Fruit fly (Drosophila melanogaster): Measurements from ENCODE around the gene Trpgamma.

Trpgamma gene

dm6 chr2L:16689800-16690618 is 13.5 kb upstream of the Trpgamma start (continued):
- TF ChIP-seq salr (GFP tag; optimal IDR thresholded peaks at IDR 0.05) (peak; percentile 10 to 55), Met (GFP tag; optimal IDR thresholded peaks at IDR 0.05) (peak; percentile 44), svp (GFP tag) (no peak), Eip78C (GFP tag) (peak; percentile 93), esn (GFP tag; optimal IDR thresholded peaks at IDR 0.05) (peak; percentile 72), fkh (GFP tag; optimal IDR thresholded peaks at IDR 0.05) (no peak), pdm3 (GFP tag; optimal IDR thresholded peaks at IDR 0.05) (peak; percentile 54), lz (GFP tag; optimal IDR thresholded peaks at IDR 0.05) (peak; percentile 61), vri (GFP tag; optimal IDR thresholded peaks at IDR 0.05) (peak; percentile 58), CG6854 (GFP tag; optimal IDR thresholded peaks at IDR 0.05) (no peak), Sox14 (GFP tag; optimal IDR thresholded peaks at IDR 0.05) (peak; percentile 73), Lpt (GFP tag; optimal IDR thresholded peaks at IDR 0.05) (peak; percentile 22), Hr4 (GFP tag; optimal IDR thresholded peaks at IDR 0.05) (peak; percentile 39), Ets21C (GFP tag; optimal IDR thresholded peaks at IDR 0.05) (peak; percentile 54), Smox (GFP tag; optimal IDR thresholded peaks at IDR 0.05) (peak; percentile 71), CG10669 (GFP tag; optimal IDR thresholded peaks at IDR 0.05) (no peak), Eip75B (GFP tag; optimal IDR thresholded peaks at IDR 0.05) (peak; percentile 11), CG11902 (GFP tag; optimal IDR thresholded peaks at IDR 0.05) (no peak), fd59A (GFP tag; optimal IDR thresholded peaks at IDR 0.05) (peak; percentile 42), CG6163 (GFP tag; IDR thresholded peaks at IDR 0.05) (peak; percentile 25; the same call in 1 of the 3 replicates), Sox15 (GFP tag; optimal IDR thresholded peaks at IDR 0.05) (peak; percentile 2), CG3919 (GFP tag; optimal IDR thresholded peaks at IDR 0.05) (peak; percentile 63), CG3032 (tag; optimal IDR thresholded peaks at IDR 0.05) (peak; percentile 9), Sox102F (GFP tag; optimal IDR thresholded peaks at IDR 0.05) (peak; percentile 72), CG6808 (GFP tag; optimal IDR thresholded peaks at IDR 0.05) (peak; percentile 2), Blimp-1 (GFP tag; optimal IDR thresholded peaks at IDR 0.05) (no peak), CG11762 (GFP tag; optimal IDR thresholded peaks at IDR 0.05; ENCODE audit: insufficient read depth) (no peak)

- TF ChIP-seq CG1621 (tag; optimal IDR thresholded peaks at IDR 0.05) = peak; percentile 47
- peak; percentile 68 for TF ChIP-seq Ets96B (tag; optimal IDR thresholded peaks at IDR 0.05)
- TF ChIP-seq CG9139 (GFP tag; optimal IDR thresholded peaks at IDR 0.05) = peak; percentile 57
- TF ChIP-seq Blimp-1 (GFP tag; optimal IDR thresholded peaks at IDR 0.05) = no peak
- peak; percentile 30 for TF ChIP-seq CG7368 (GFP tag; optimal IDR thresholded peaks at IDR 0.05)
- peak; percentile 46 for TF ChIP-seq CG6792 (GFP tag; optimal IDR thresholded peaks at IDR 0.05)
- peak; percentile 76 for TF ChIP-seq CG6808 (GFP tag; optimal IDR thresholded peaks at IDR 0.05)
- peak; percentile 87 for TF ChIP-seq CG8119 (GFP tag; IDR thresholded peaks at IDR 0.05)
- peak; percentile 52 for TF ChIP-seq CG34406 (GFP tag; optimal IDR thresholded peaks at IDR 0.05)
- peak; percentile 94 for TF ChIP-seq Eip78C (GFP tag)
- 0 out of 3 replicates have a peak, but pooled peaks have one; percentile 13 for TF ChIP-seq eg (GFP tag; IDR thresholded peaks at IDR 0.05)
- TF ChIP-seq CG11762 (GFP tag; optimal IDR thresholded peaks at IDR 0.05; ENCODE audit: insufficient read depth) = peak; percentile 24
- TF ChIP-seq fkh (GFP tag; optimal IDR thresholded peaks at IDR 0.05) = no peak
- no peak for TF ChIP-seq CG6854 (GFP tag; optimal IDR thresholded peaks at IDR 0.05)
- no peak for TF ChIP-seq Sox15 (GFP tag; optimal IDR thresholded peaks at IDR 0.05)
- peak; percentile 32 for TF ChIP-seq esn (GFP tag; optimal IDR thresholded peaks at IDR 0.05)
- peak; percentile 83 for TF ChIP-seq CG10631 (GFP tag; optimal IDR thresholded peaks at IDR 0.05)
- TF ChIP-seq CG8319 (GFP tag; optimal IDR thresholded peaks at IDR 0.05) = no peak
- TF ChIP-seq CG32006 (GFP tag; optimal IDR thresholded peaks at IDR 0.05) = peak; percentile 87
- TF ChIP-seq fd85E (GFP tag; optimal IDR thresholded peaks at IDR 0.05) = no peak
- peak; percentile 71 for TF ChIP-seq net (GFP tag; optimal IDR thresholded peaks at IDR 0.05)
- TF ChIP-seq CG16779 (tag; optimal IDR thresholded peaks at IDR 0.05) = peak; percentile 60
- 0 out of 2 replicates have a peak, but pooled peaks have one; percentile 14 for TF ChIP-seq CG11294 (GFP tag; IDR thresholded peaks at IDR 0.05)
- TF ChIP-seq CG4318 (GFP tag; optimal IDR thresholded peaks at IDR 0.05) = peak; percentile 65
- peak; percentile 63 for TF ChIP-seq OdsH (GFP tag; optimal IDR thresholded peaks at IDR 0.05)
- peak; percentile 47; the same call in 2 of the 3 replicates for TF ChIP-seq CG6163 (GFP tag; IDR thresholded peaks at IDR 0.05)
- peak; percentile 71 for TF ChIP-seq acj6 (GFP tag; optimal IDR thresholded peaks at IDR 0.05)
- TF ChIP-seq Eip75B (GFP tag; optimal IDR thresholded peaks at IDR 0.05) = peak; percentile 37
- TF ChIP-seq Ets21C (GFP tag; optimal IDR thresholded peaks at IDR 0.05) = no peak
- TF ChIP-seq spab (GFP tag; optimal IDR thresholded peaks at IDR 0.05) = peak; percentile 62
- peak; percentile 64 for TF ChIP-seq Sox14 (GFP tag; optimal IDR thresholded peaks at IDR 0.05)
- no peak for TF ChIP-seq CG11902 (GFP tag; optimal IDR thresholded peaks at IDR 0.05)
- peak; percentile 77 for TF ChIP-seq Hr4 (GFP tag; optimal IDR thresholded peaks at IDR 0.05)
- TF ChIP-seq svp (GFP tag) = no peak
- no peak for TF ChIP-seq cyc (GFP tag; optimal IDR thresholded peaks at IDR 0.05)
Observed at dm6 chr2L:16687863-16688262, 11.4 kb upstream of the Trpgamma start.

All from whole organism, prepupa.